Worm (Caenorhabditis elegans): ENCODE results near the gene srd-5.

- TF ChIP-seq nhr-77 (tag; optimal IDR thresholded peaks at IDR 0.05) (no peak), unc-62 (GFP tag; optimal IDR thresholded peaks at IDR 0.05) (no peak), aly-2 (tag; optimal IDR thresholded peaks at IDR 0.05) (no peak), unc-39 (tag; optimal IDR thresholded peaks at IDR 0.05) (no peak), nhr-43 (tag; optimal IDR thresholded peaks at IDR 0.05; ENCODE audit: poor library complexity, severe bottlenecking) (peak; percentile 11), nhr-11 (tag; optimal IDR thresholded peaks at IDR 0.05) (no peak), nhr-28 (tag; optimal IDR thresholded peaks at IDR 0.05) (no peak), tbx-2 (tag; optimal IDR thresholded peaks at IDR 0.05) (no peak), ama-1 (optimal IDR thresholded peaks at IDR 0.05) (no peak), jun-1 (tag; optimal IDR thresholded peaks at IDR 0.05) (no peak), ztf-11 (tag; optimal IDR thresholded peaks at IDR 0.05) (no peak), daf-12 (tag; optimal IDR thresholded peaks at IDR 0.05) (no peak)
Measured at ce11 chrIV:5650761-5651332, 23.5 kb downstream of the srd-5 start.
